Fruit fly (Drosophila melanogaster) whole organism, wandering third instar larva: ENCODE measurements around the gene UQCR-14L.

Experiments
- Abd-B ChIP-seq: fragments of >200 bp; optimal IDR thresholded peaks from 2 replicates; lab custom pipeline; 2017; ENCODE audit warnings: missing biosample characterization, missing genetic modification characterization
- Hr83 ChIP-seq: fragments of 200-300 bp; sonication (Bioruptor generic); optimal IDR thresholded peaks from 2 replicates; lab custom pipeline; 2016; ENCODE audit warnings: missing biosample characterization, mild to moderate bottlenecking, missing genetic modification characterization, moderate library complexity; ENCODE audit not compliant: poor library complexity, severe bottlenecking
- Sp1 ChIP-seq: fragments of 200-800 bp; sonication (Bioruptor generic); optimal IDR thresholded peaks from 3 replicates; lab custom pipeline; 2019; ENCODE audit warnings: missing biosample characterization, mild to moderate bottlenecking, missing genetic modification characterization, moderate library complexity
- Vsx2 ChIP-seq: fragments of 200-300, 225-300 bp; sonication (Bioruptor generic); optimal IDR thresholded peaks from 2 replicates; lab custom pipeline; 2018; ENCODE audit warnings: missing biosample characterization, missing genetic modification characterization; ENCODE audit not compliant: partially characterized antibody
- pan ChIP-seq: fragments of >200 bp; optimal IDR thresholded peaks from 2 replicates; lab custom pipeline; 2017

DNA sequence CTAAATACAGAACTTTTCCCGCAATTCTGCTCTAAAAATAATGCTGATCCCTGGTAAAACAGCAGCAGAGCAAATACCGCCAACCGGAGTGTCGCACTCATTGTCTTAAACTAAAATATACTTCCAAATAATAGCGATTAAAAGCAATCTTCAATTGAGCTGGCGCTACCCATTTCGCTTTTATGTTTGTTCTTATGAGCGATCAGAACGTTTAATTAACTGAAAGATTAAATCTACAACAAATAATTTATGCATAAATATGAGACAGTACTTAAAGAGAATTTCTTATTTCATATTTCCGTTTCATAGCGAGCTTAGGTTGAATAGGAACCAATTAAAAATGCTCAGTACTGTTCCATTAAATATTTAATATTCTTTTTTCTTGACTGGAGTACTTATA lies 30.3 kb upstream of the UQCR-14L start, which contains the start of gene CG43125:
- no peak for TF ChIP-seq Hr83
- TF ChIP-seq Abd-B (GFP tag; lab: Kevin White, UChicago) = no peak
- TF ChIP-seq pan (lab: Kevin White, UChicago) = no peak
- TF ChIP-seq Sp1 (GFP tag; lab: Kevin White, UChicago) = no peak
- no peak for TF ChIP-seq Vsx2
